Worm (Caenorhabditis elegans) whole organism, mixed stage, embryonic: ENCODE measurements around the gene T22C8.6.
A peak's percentile ranks its signal among the peaks of the same experiment; 100 is the strongest.

Source experiments
- M03D4.4 ChIP-seq: sonication (generic microtip); optimal IDR thresholded peaks from 2 replicates; lab custom pipeline; 2017; ENCODE audit warnings: mild to moderate bottlenecking, missing genetic modification characterization, missing compliant biosample characterization
- bed-3 ChIP-seq: fragments of 200-800 bp; sonication (Bioruptor generic); optimal IDR thresholded peaks from 3 replicates; lab custom pipeline; 2018; ENCODE audit warnings: mild to moderate bottlenecking, missing genetic modification characterization, moderate library complexity, missing compliant biosample characterization
- blmp-1 ChIP-seq: fragments of 150-350 bp; optimal IDR thresholded peaks from 2 replicates; lab custom pipeline; 2014; ENCODE audit warnings: missing biosample characterization, missing genetic modification characterization
- ceh-39 ChIP-seq: fragments of 150-350 bp; optimal IDR thresholded peaks from 2 replicates; lab custom pipeline; 2014; ENCODE audit warnings: missing biosample characterization, missing genetic modification characterization
- ceh-43 ChIP-seq: fragments of 200-800 bp; sonication (Bioruptor generic); optimal IDR thresholded peaks from 2 replicates; lab custom pipeline; 2018; ENCODE audit warnings: mild to moderate bottlenecking, missing genetic modification characterization, moderate library complexity, missing compliant biosample characterization
- ceh-83 ChIP-seq: fragments of 200-800 bp; sonication (Bioruptor generic); optimal IDR thresholded peaks from 2 replicates; lab custom pipeline; 2018; ENCODE audit warnings: mild to moderate bottlenecking, missing genetic modification characterization, missing compliant biosample characterization
- ces-1 ChIP-seq: fragments of 150-350 bp; optimal IDR thresholded peaks from 2 replicates; lab custom pipeline; 2014; ENCODE audit warnings: missing biosample characterization, missing genetic modification reagents, missing genetic modification characterization
- cnd-1 ChIP-seq: fragments of 200-800 bp; sonication (Bioruptor generic); optimal IDR thresholded peaks from 2 replicates; lab custom pipeline; 2018; ENCODE audit warnings: mild to moderate bottlenecking, missing genetic modification characterization, missing compliant biosample characterization
- drap-1 ChIP-seq: fragments of 200-800 bp; sonication (Bioruptor generic); optimal IDR thresholded peaks from 3 replicates; lab custom pipeline; 2018; ENCODE audit warnings: mild to moderate bottlenecking, missing genetic modification characterization, missing compliant biosample characterization
- elt-1 ChIP-seq: sonication (generic microtip); optimal IDR thresholded peaks from 2 replicates; lab custom pipeline; 2017; ENCODE audit warnings: missing genetic modification characterization, mild to moderate bottlenecking, missing compliant biosample characterization, antibody characterized with exemption, moderate library complexity, borderline replicate concordance; ENCODE audit not compliant: insufficient read depth
- elt-3 ChIP-seq: fragments of 150-350 bp; optimal IDR thresholded peaks from 2 replicates; lab custom pipeline; 2014; ENCODE audit warnings: missing biosample characterization, missing genetic modification characterization
- flh-1 ChIP-seq: fragments of 200-800 bp; sonication (Bioruptor generic); optimal IDR thresholded peaks from 2 replicates; lab custom pipeline; 2018; ENCODE audit warnings: mild to moderate bottlenecking, missing genetic modification characterization, moderate library complexity, missing compliant biosample characterization
- ham-2 ChIP-seq: fragments of 200-800 bp; sonication (Bioruptor generic); optimal IDR thresholded peaks from 2 replicates; lab custom pipeline; 2018; ENCODE audit warnings: mild to moderate bottlenecking, missing genetic modification characterization, missing compliant biosample characterization
- lin-13 ChIP-seq: fragments of 150-350 bp; optimal IDR thresholded peaks from 2 replicates; lab custom pipeline; 2014; ENCODE audit warnings: missing biosample characterization, missing genetic modification characterization
- lin-32 ChIP-seq: fragments of 200-800 bp; sonication (Bioruptor generic); optimal IDR thresholded peaks from 2 replicates; lab custom pipeline; 2018; ENCODE audit warnings: mild to moderate bottlenecking, missing genetic modification characterization, missing compliant biosample characterization
- mab-5 ChIP-seq: fragments of 150-350 bp; optimal IDR thresholded peaks from 2 replicates; lab custom pipeline; 2014; ENCODE audit warnings: missing biosample characterization, missing genetic modification characterization
- mep-1 ChIP-seq: fragments of 150-350 bp; optimal IDR thresholded peaks from 2 replicates; lab custom pipeline; 2017; ENCODE audit warnings: missing biosample characterization, missing genetic modification reagents, missing genetic modification characterization, inconsistent platforms
- mls-2 ChIP-seq: sonication (generic microtip); optimal IDR thresholded peaks from 2 replicates; lab custom pipeline; 2016; ENCODE audit warnings: mild to moderate bottlenecking, missing genetic modification characterization, moderate library complexity, missing compliant biosample characterization
- nhr-12 ChIP-seq: fragments of 150-350 bp; optimal IDR thresholded peaks from 2 replicates; lab custom pipeline; 2014; ENCODE audit warnings: missing biosample characterization, missing genetic modification characterization
- nhr-2 ChIP-seq: fragments of 150-350 bp; optimal IDR thresholded peaks from 2 replicates; lab custom pipeline; 2014; ENCODE audit warnings: missing biosample characterization, missing genetic modification characterization
- nhr-28 ChIP-seq: fragments of 150-350 bp; optimal IDR thresholded peaks from 2 replicates; lab custom pipeline; 2014; ENCODE audit warnings: missing biosample characterization, missing genetic modification characterization
- nhr-76 ChIP-seq: sonication (generic microtip); optimal IDR thresholded peaks from 2 replicates; lab custom pipeline; 2017; ENCODE audit warnings: missing biosample characterization, missing genetic modification characterization
- pha-4 ChIP-seq: fragments of 150-350 bp; optimal IDR thresholded peaks from 2 replicates; lab custom pipeline; 2018; ENCODE audit warnings: missing biosample characterization, missing genetic modification reagents, missing genetic modification characterization
- sem-2 ChIP-seq: fragments of 200-800 bp; sonication (Bioruptor generic); optimal IDR thresholded peaks from 2 replicates; lab custom pipeline; 2018; ENCODE audit warnings: mild to moderate bottlenecking, missing genetic modification characterization, missing compliant biosample characterization
- unc-120 ChIP-seq: sonication (generic microtip); optimal IDR thresholded peaks from 2 replicates; lab custom pipeline; 2017; ENCODE audit warnings: missing genetic modification characterization, missing compliant biosample characterization; ENCODE audit not compliant: poor library complexity, severe bottlenecking
- zip-8 ChIP-seq: fragments of 150-350 bp; optimal IDR thresholded peaks from 2 replicates; lab custom pipeline; 2014; ENCODE audit warnings: missing biosample characterization, missing genetic modification characterization

T22C8.6 gene

ce11 chrII:8599214-8599613 is 30.9 kb downstream of the T22C8.6 start, which contains the start of gene F28C6.5:
F28C6.5 (plus strand) TSS chrII:8599514.
- no peak for TF ChIP-seq pha-4 (tag; lab: Kevin White, UChicago)
- TF ChIP-seq mep-1 (tag; lab: Kevin White, UChicago): no peak
- no peak for TF ChIP-seq ceh-39 (tag; lab: Kevin White, UChicago)
- no peak for TF ChIP-seq elt-1 (tag; lab: Kevin White, UChicago)
- TF ChIP-seq mls-2: no peak
- no peak for TF ChIP-seq nhr-2
- TF ChIP-seq sem-2: no peak
- no peak for TF ChIP-seq ham-2
- no peak for TF ChIP-seq drap-1 (GFP tag; lab: Kevin White, UChicago)
- TF ChIP-seq M03D4.4 (tag; lab: Kevin White, UChicago): no peak
- TF ChIP-seq ceh-83 (GFP tag; lab: Kevin White, UChicago): no peak
- no peak for TF ChIP-seq ces-1
- no peak for TF ChIP-seq lin-13
- TF ChIP-seq flh-1 (GFP tag; lab: Kevin White, UChicago): no peak
- TF ChIP-seq cnd-1 (tag; lab: Kevin White, UChicago): no peak
- no peak for TF ChIP-seq bed-3 (GFP tag; lab: Kevin White, UChicago)
- TF ChIP-seq, all 35 proteins: peak for 0

DNA sequence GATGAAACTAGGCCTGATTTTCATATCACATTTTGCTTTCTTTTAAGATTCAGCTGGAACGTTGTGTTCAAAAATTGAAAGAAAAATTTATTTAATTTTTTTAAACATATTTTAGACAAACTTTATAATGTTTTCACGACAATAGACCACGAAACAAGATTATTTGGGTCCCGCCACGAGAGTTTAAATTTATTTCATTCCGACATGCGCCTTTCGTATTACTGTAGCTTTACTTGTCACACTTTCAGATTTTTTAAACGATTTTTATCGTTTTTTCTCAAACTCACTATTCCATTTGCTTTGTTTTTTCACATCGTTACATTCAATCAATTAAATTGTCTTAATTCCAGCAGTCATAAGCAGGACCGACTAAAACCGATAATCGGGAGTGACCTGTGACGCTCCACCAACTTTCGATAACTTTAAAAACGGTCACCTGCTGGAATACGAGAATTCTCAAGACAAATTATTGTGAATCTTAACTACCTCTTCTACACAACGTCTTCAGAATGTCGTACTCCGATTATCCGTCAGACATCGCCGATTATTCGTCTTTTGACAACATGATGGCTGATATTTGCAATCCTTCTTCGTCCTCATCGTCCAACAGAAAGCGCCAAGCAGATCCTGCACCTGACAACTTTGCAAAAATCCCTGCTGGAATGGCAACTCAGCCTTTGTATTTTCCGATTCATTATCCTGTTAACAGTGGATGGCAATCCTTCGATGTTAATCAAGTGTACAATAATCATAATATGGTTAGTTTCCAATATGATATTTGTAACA is 36.0 kb downstream of the T22C8.6 start, which contains the start of gene aptf-3:
aptf-3 (plus strand) TSS at position 351 of the 786 bp plus-strand sequence.
- TF ChIP-seq nhr-76 (no peak), ceh-43 (GFP tag; lab: Kevin White, UChicago) (no peak), ces-1 (no peak), ham-2 (no peak)

DNA sequence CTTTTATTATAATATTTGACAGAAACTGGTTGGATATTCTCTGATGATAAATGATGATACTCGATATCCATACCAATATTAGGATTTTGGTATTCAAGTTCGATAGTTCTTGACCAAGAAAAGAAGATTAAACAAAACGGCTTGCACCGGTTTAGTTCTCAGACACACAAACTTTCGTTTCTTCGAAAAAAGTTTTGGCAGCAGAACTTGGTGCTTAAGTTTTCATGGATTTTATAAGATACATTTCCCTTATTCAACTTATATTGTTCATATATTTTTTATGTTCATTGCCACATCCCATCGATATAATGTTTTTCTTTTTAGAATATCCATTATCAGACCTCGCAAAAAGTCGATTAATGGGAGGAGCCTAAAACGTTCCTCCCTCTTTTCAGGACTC is 39.4 kb downstream of the T22C8.6 start, which contains the start of gene aptf-4:
aptf-4 (plus strand) TSS at position 301 of the 400 bp plus-strand sequence.
- TF ChIP-seq nhr-12 (no peak), flh-1 (GFP tag; lab: Kevin White, UChicago) (no peak)
- TF ChIP-seq, all 35 proteins: peak for 0

DNA sequence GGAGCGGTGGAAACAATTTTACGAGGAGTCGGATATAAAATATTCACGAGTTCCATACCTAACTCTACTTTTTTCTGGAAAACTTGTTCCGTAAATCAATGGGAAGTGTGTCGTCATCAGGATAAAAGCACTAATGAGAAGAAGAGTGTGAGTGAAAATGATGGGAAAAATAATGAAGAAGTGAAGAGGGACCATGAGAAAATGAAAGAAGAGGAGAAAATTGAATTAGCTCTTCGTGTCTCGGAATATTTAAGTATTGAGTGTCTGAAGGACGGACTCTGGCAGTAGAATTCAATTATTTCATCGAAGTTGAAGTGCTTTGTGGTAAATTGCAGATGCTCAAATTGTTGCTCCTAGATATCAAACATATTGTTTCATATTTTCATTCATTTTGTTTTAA is 40.9 kb downstream of the T22C8.6 start:
- TF ChIP-seq ces-1 (peak; percentile 100), ceh-43 (GFP tag; lab: Kevin White, UChicago) (no peak)

DNA sequence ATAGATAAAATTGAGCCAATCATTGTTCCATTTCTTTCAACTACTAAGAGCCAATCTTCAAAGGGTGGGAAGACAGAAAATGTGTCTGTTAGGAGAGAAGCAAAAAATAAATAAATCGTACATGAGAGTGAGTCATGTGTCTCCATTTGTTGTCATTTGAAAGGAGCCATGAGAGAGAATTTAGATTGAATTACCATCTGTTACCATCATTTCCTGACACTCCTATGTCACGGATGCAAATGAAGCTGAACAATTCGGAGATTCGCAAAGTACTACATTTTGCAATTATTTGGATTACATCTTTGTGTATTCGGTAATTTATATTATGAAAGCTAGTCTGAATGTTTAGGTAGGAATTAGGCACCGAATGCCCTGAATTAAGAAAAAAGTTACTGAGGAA is 41.6 kb downstream of the T22C8.6 start:
- TF ChIP-seq nhr-12 (no peak), ces-1 (peak; percentile 93)

- peak; percentile 99 for TF ChIP-seq ces-1
- peak; percentile 43 for TF ChIP-seq elt-1 (tag; lab: Kevin White, UChicago)
- TF ChIP-seq lin-32: no peak
- TF ChIP-seq, all 35 proteins: peak for 2
Observed at ce11 chrII:8587660-8588230, 42.3 kb downstream of the T22C8.6 start.

ce11 chrII:8585921-8586320 is 44.2 kb downstream of the T22C8.6 start:
- TF ChIP-seq blmp-1 (tag; lab: Kevin White, UChicago): no peak
- TF ChIP-seq zip-8 (tag; lab: Kevin White, UChicago): no peak
- no peak for TF ChIP-seq elt-1 (tag; lab: Kevin White, UChicago)
- TF ChIP-seq mab-5 (tag; lab: Kevin White, UChicago): no peak
- TF ChIP-seq nhr-28 (tag; lab: Kevin White, UChicago): no peak
- no peak for TF ChIP-seq sem-2
- TF ChIP-seq flh-1 (GFP tag; lab: Kevin White, UChicago): no peak
- TF ChIP-seq ceh-43 (GFP tag; lab: Kevin White, UChicago): no peak
- TF ChIP-seq elt-3 (tag; lab: Kevin White, UChicago): no peak
- TF ChIP-seq nhr-76: no peak
- no peak for TF ChIP-seq nhr-2
- TF ChIP-seq unc-120: no peak
